Fruit fly (Drosophila melanogaster) whole organism: ENCODE results near the gene CG31775.

Experiments used
- Dll ChIP-seq: fragments of >200 bp; optimal IDR thresholded peaks from 2 replicates; lab custom pipeline; 2017
- EcR ChIP-seq, 2 experiments: fragments of >200 bp; optimal IDR thresholded peaks; 2 replicates each; lab custom pipeline; 2017; ENCODE audit warnings: missing biosample characterization in 2 of 2, missing genetic modification characterization in 2 of 2, missing genetic modification reagents in 2 of 2
- pan ChIP-seq: fragments of >200 bp; optimal IDR thresholded peaks from 2 replicates; lab custom pipeline; 2017
- psq ChIP-seq: fragments of >200 bp; optimal IDR thresholded peaks from 2 replicates; lab custom pipeline; 2017
- usp ChIP-seq: fragments of >200 bp; optimal IDR thresholded peaks from 2 replicates; lab custom pipeline; 2017; ENCODE audit warnings: missing biosample characterization, missing genetic modification characterization, mixed read lengths

dm6 chr2L:14699501-14700077, 38.0 kb downstream of the CG31775 start:
- no peak for TF ChIP-seq psq
- no peak for TF ChIP-seq usp (GFP tag; lab: Kevin White, UChicago)
- no peak for TF ChIP-seq Dll (lab: Kevin White, UChicago)
- no peak for TF ChIP-seq pan (lab: Kevin White, UChicago)
- TF ChIP-seq EcR (GFP tag; optimal IDR thresholded peaks at IDR 0.05; lab: Kevin White, UChicago), result no peak
